Fruit fly (Drosophila melanogaster): ENCODE measurements around the gene CG43336.

dm6 chr3R:15642804-15643203 lies 5.8 kb downstream of the CG43336 start:
- no peak for TF ChIP-seq CG18764 (GFP tag; optimal IDR thresholded peaks at IDR 0.05)
- TF ChIP-seq nom (GFP tag; optimal IDR thresholded peaks at IDR 0.05): peak; percentile 76
- TF ChIP-seq cwo (GFP tag; optimal IDR thresholded peaks at IDR 0.05): no peak
- no peak for TF ChIP-seq nau (GFP tag; optimal IDR thresholded peaks at IDR 0.05)
- TF ChIP-seq ato (GFP tag; IDR thresholded peaks at IDR 0.05; ENCODE audit: partially characterized antibody): no peak
- TF ChIP-seq HmgZ (tag; optimal IDR thresholded peaks at IDR 0.05): no peak
- no peak for TF ChIP-seq CG14441 (GFP tag; IDR thresholded peaks at IDR 0.05)
- peak; percentile 87 for TF ChIP-seq Ets65A (GFP tag)
- no peak for TF ChIP-seq Sin3A (optimal IDR thresholded peaks at IDR 0.05)
